Worm (Caenorhabditis elegans): ENCODE results near the gene C17H12.10.
A peak's percentile ranks its signal among the peaks of the same experiment; 100 is the strongest.

The C17H12.10 gene

DNA sequence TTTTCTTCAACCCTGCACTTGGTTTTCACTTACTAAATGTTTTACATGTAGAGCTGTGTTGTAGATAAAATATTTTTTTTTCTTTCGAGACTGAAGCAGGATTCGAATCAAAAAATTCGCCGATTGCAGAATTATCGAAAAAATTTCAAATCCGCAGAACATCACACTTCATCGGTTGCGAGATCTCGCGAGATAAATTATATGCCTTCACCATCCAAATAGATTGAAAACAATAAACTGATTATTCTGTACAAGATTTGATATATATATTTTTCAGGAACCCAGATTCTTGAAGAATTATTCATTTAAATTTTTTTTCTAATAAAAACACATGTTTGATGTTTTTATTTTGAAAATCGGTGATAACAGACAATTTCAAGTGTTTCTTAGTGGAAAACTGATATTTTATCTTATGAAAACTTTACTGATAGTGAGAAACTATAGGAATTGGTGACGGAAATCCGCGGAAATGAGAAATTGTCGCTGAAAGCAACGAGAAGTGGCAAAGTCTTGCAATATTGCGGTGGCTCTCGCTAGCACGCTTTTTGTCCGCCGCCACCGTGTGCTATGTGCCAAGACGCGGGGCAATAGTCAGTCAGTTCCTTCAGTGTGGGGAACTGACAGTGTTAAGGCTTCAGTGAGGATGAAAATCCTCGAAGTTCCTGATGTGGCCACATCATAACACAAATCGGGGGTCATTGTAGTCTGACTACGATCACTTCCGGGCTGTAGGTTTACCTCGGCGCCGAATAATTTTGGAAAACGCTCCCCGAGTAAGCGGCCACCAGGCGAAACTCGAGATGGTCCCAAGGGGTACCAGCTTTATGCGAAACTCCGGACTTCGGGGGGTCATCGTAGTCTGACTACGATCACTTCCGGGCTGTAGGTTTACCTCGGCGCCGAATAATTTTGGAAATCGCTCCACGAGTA, 14.0 kb upstream of the C17H12.10 start (continued):
- TF ChIP-seq lin-35 (GFP tag; optimal IDR thresholded peaks at IDR 0.05) (peak in 1 of 3 experiments; percentile 42), pbrm-1 (GFP tag; IDR thresholded peaks at IDR 0.05) (0 out of 2 replicates have a peak, but pooled peaks have one; percentile 46), F22D6.2 (tag; optimal IDR thresholded peaks at IDR 0.05) (no peak), snpc-1.1 (tag; optimal IDR thresholded peaks at IDR 0.05; ENCODE audit: insufficient read depth) (peak; percentile 92), Y67H2A.10 (GFP tag; conservative IDR thresholded peaks at IDR 0.05) (no peak), ceh-27 (GFP tag; optimal IDR thresholded peaks at IDR 0.05) (no peak), pha-4 (tag; optimal IDR thresholded peaks at IDR 0.05) (no peak), lsl-1 (GFP tag; optimal IDR thresholded peaks at IDR 0.05) (peak; percentile 50), snpc-4 (GFP tag; optimal IDR thresholded peaks at IDR 0.05) (peak; percentile 84), snpc-4 (tag; optimal IDR thresholded peaks at IDR 0.05) (peak; percentile 88 to 96 (median 94)), ztf-22 (GFP tag; optimal IDR thresholded peaks at IDR 0.05) (peak; percentile 7), B0035.1 (tag; optimal IDR thresholded peaks at IDR 0.05) (peak; percentile 44), nhr-90 (tag; optimal IDR thresholded peaks at IDR 0.05) (no peak), sdz-38 (tag; optimal IDR thresholded peaks at IDR 0.05) (no peak), Y53F4B.3 (GFP tag; IDR thresholded peaks at IDR 0.05) (no peak), die-1 (tag; optimal IDR thresholded peaks at IDR 0.05) (no peak), rpc-1 (optimal IDR thresholded peaks at IDR 0.05) (no peak), rpc-1 (tag; optimal IDR thresholded peaks at IDR 0.05) (no peak), cebp-1 (GFP tag; IDR thresholded peaks at IDR 0.05) (no peak), cebp-1 (tag; optimal IDR thresholded peaks at IDR 0.05) (peak; percentile 5), ztf-26 (tag; optimal IDR thresholded peaks at IDR 0.05) (peak; percentile 34), lin-40 (tag; optimal IDR thresholded peaks at IDR 0.05) (peak; percentile 58), Y53G8AR.9 (GFP tag; conservative IDR thresholded peaks at IDR 0.05) (peak; percentile 62), atf-7 (tag; optimal IDR thresholded peaks at IDR 0.05) (peak; percentile 54), ccch-3 (GFP tag; optimal IDR thresholded peaks at IDR 0.05) (no peak), tbp1 (GFP tag; optimal IDR thresholded peaks at IDR 0.05) (peak; percentile 63), hsf-1 (GFP tag; IDR thresholded peaks at IDR 0.05) (0 out of 2 replicates have a peak, but pooled peaks have one; percentile 34)

ce11 chrIV:6793310-6793966, 13.2 kb upstream of the C17H12.10 start:
- TF ChIP-seq lin-54 (GFP tag; optimal IDR thresholded peaks at IDR 0.05), result peak; percentile 18
- no peak for TF ChIP-seq snpc-1.1 (tag; optimal IDR thresholded peaks at IDR 0.05; ENCODE audit: insufficient read depth)
- 0 out of 2 replicates have a peak, but pooled peaks have one; percentile 11 for TF ChIP-seq madf-8 (GFP tag; conservative IDR thresholded peaks at IDR 0.05)
- no peak for TF ChIP-seq tbp1 (GFP tag; optimal IDR thresholded peaks at IDR 0.05)
- TF ChIP-seq F22D6.2 (tag; optimal IDR thresholded peaks at IDR 0.05), result no peak
- no peak for TF ChIP-seq rpc-1 (optimal IDR thresholded peaks at IDR 0.05)
- no peak for TF ChIP-seq rpc-1 (tag; optimal IDR thresholded peaks at IDR 0.05)
- TF ChIP-seq snpc-4 (GFP tag; optimal IDR thresholded peaks at IDR 0.05), result no peak
- TF ChIP-seq snpc-4 (tag; optimal IDR thresholded peaks at IDR 0.05), result peak in 1 of 4 experiments; percentile 40
- TF ChIP-seq unc-62 (GFP tag; optimal IDR thresholded peaks at IDR 0.05), result no peak
- TF ChIP-seq lsl-1 (GFP tag; optimal IDR thresholded peaks at IDR 0.05), result peak; percentile 20
- peak; percentile 88; the same call in 1 of the 2 replicates for TF ChIP-seq ceh-58 (GFP tag; IDR thresholded peaks at IDR 0.05)
- TF ChIP-seq ztf-18 (tag; optimal IDR thresholded peaks at IDR 0.05), result peak; percentile 35
- no peak for TF ChIP-seq mel-28 (tag; optimal IDR thresholded peaks at IDR 0.05; ENCODE audit: borderline replicate concordance)
- no peak for TF ChIP-seq zim-3 (tag; optimal IDR thresholded peaks at IDR 0.05)
- peak; percentile 98 for TF ChIP-seq attf-6 (GFP tag; IDR thresholded peaks at IDR 0.05)
